Worm (Caenorhabditis elegans): ENCODE data around the gene C18E9.5.

The C18E9.5 gene

ce11 chrII:8969251-8970183 is at the start of gene C18E9.5, which contains the start of gene szy-20:
TSS of gene C18E9.5 (plus strand) at chrII:8969980.
TSS of gene szy-20 (minus strand) at chrII:8969333.
- no peak for TF ChIP-seq unc-62 (GFP tag; optimal IDR thresholded peaks at IDR 0.05)

- TF ChIP-seq unc-62 (GFP tag; optimal IDR thresholded peaks at IDR 0.05): no peak
Measured at ce11 chrII:8920315-8920714, 49.5 kb upstream of the C18E9.5 start.

DNA sequence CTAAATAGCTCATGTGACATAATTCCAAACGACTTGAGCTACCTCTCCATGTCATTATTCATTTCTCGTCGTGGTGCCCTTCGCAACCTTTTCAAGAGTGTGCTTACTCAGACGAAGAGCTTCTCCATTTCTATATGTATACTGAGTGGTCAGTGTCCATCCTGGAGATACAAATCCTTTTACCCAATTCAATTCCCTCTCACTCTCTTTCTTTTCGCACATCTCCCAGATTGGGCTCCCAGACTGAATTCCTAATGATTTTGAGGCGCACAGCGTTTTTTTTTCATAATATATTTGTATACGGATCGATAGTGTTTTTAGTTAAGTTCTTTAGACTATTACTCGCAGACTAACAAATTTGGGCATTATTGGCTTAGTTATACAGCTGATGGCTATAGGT is 48.8 kb upstream of the C18E9.5 start:
- TF ChIP-seq unc-62 (GFP tag; optimal IDR thresholded peaks at IDR 0.05): no peak

DNA sequence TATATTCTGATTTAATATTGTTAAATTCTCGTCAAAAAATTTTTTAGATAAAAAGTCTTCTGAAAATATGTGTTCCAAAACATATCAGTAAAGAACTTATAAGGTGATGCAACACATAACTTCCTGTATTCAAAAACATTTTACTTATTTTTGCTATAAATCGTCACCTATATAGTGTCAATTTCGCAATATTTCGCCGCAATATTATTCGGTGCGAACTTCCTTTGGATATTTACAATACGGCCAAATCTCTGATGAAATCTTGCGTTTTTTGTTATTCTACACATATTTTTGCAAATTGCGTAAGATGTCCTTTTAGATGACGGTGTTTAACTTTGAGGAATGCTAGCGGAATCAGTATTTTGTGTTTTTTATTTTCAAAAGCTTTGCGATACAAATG is 48.3 kb upstream of the C18E9.5 start:
- no peak for TF ChIP-seq unc-62 (GFP tag; optimal IDR thresholded peaks at IDR 0.05)

- no peak for TF ChIP-seq unc-62 (GFP tag; optimal IDR thresholded peaks at IDR 0.05)
Measured at ce11 chrII:8922140-8922539, 47.6 kb upstream of the C18E9.5 start, which contains the start of gene B0457.6. TSS of gene B0457.6 (plus strand) at chrII:8922423.

ce11 chrII:8923187-8923586 is 46.6 kb upstream of the C18E9.5 start:
- TF ChIP-seq unc-62 (GFP tag; optimal IDR thresholded peaks at IDR 0.05): no peak

ce11 chrII:8926451-8926850 is 43.3 kb upstream of the C18E9.5 start, which contains the start of gene B0457.2:
TSS of gene B0457.2 (minus strand) at chrII:8926551.
- TF ChIP-seq unc-62 (GFP tag; optimal IDR thresholded peaks at IDR 0.05): no peak

DNA sequence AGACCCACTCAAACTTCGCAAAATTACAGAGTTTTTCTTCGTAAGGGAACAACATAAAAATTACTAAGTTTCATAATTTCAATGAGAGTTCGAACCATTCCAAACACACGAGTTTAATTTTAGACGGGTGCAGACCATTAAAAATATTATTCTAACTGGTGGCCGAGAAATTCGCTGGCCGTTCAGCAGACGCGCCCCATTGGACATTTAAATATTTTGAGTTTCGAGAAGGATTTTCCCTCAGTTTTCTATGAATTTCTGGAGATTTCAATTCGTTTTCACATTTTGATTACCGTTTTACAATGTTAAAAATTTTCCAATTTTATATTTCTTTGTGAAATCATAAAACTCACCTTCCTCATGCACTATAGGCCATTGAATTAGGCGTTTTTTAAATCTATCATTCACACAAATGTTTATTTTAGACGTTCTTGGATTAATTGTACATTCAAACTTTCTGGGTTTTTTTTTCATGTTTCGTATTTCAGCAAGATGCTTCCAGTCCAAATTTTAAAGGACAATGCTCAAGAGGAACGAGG is 42.5 kb upstream of the C18E9.5 start, which contains the start of gene cct-2:
Gene cct-2, plus strand, starts transcription at position 489 of the 539 bp plus-strand sequence.
- TF ChIP-seq unc-62 (GFP tag; optimal IDR thresholded peaks at IDR 0.05): no peak

DNA sequence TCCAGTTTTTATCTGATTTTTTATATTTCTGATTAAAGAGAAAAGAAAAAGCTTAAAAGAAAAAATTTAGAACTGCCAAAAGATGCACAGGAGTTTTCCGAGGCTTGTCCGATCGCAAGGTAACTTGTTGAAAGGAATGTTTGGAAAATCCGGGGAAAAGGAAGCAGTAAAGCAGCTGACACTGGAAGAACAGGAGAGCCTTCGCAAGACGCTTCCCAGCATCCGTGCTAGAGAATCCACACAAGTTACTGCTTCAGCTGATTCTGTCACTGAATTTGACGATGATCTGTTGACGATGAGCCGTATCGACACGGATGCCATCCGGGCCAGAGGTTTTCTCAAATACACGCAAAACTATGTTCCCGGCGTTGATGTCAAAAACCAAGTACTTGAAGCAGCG is 40.0 kb upstream of the C18E9.5 start, which contains the start of gene mrpl-50:
Gene mrpl-50, plus strand, starts transcription at position 71 of the 400 bp plus-strand sequence.
- no peak for TF ChIP-seq unc-62 (GFP tag; optimal IDR thresholded peaks at IDR 0.05)

- no peak for TF ChIP-seq unc-62 (GFP tag; optimal IDR thresholded peaks at IDR 0.05)
Measured at ce11 chrII:8930763-8931162, 39.0 kb upstream of the C18E9.5 start, which contains the start of gene enol-1. TSS of gene enol-1 (plus strand) at chrII:8930997.

DNA sequence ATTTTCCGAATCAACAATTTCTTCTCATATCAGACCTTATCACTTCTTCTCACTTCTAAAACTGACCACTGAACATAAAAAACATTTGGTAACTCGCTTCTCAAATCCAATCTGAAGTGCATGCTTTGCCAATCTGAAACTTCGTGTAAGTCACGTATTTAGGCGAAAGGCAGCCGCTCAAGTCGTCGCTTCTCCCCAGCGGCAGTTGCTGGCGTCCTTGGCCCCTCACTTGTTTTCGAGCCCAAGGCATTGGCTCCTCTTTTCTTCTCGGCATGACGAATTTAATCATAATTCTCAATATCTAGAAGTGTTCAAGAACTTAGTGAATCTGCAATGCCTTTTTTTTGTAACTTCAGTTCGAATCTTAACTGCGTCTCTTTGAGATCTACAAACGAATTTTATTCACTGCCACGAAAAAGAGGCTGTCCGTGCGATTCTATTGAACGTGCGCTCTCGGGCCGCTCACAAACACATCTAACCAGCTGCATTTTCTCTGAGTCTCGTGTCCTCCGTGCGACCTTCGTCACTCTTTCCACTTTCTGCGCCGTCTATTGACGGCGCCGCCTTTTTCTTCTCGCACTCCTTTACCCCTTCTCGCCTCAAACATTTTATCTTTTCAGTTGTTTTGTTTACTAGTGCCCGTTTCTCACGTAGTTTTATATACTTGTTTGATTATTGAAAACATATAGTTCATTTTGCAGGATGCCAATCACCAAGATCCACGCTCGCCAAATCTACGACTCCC is 38.2 kb upstream of the C18E9.5 start:
- TF ChIP-seq unc-62 (GFP tag; optimal IDR thresholded peaks at IDR 0.05): no peak

ce11 chrII:8932392-8932791 is 37.4 kb upstream of the C18E9.5 start:
- no peak for TF ChIP-seq unc-62 (GFP tag; optimal IDR thresholded peaks at IDR 0.05)

- no peak for TF ChIP-seq unc-62 (GFP tag; optimal IDR thresholded peaks at IDR 0.05)
Measured at ce11 chrII:8933693-8934432, 35.9 kb upstream of the C18E9.5 start, which contains the start of gene T21B10.3. TSS of gene T21B10.3 (plus strand) at chrII:8934382.

DNA sequence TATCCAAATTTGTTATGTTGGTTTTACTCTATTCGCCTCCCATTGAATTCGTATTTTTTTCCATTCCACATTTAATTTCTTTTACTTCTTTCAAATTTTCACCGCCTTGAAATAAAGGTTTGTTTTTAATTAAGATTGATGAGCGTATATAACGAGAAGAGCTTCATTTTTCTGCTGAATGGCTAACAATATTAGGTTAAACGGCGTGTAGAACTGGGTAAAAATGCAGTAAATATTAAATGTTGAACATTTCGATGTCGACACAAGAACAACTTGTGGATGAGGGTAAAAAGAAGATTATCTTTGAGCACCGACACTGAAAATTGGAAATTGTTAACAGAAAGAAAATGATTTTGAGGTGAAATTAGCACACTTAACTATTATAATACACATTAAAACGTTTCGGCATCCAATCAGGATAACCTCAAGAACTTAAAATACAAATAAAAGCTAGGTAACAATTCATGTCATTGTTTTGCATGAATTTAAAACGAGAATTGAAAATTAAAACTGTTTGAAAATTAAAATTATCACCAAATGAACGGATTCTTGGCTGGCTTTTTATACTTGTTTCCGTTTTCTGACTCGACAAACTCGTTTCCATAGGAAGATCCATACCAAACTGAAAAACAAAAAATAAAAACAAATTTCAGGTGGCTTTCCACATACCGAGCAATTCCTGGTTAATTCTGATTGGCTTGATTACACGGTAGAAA is 30.7 kb upstream of the C18E9.5 start:
- no peak for TF ChIP-seq unc-62 (GFP tag; optimal IDR thresholded peaks at IDR 0.05)

Data from whole organism, dauer.